Worm (Caenorhabditis elegans) whole organism, L3 larva: ENCODE data around the gene arrd-10.

ENCODE experiments used
- R02D3.7 ChIP-seq: fragments of 150-350 bp; optimal IDR thresholded peaks from 2 replicates; lab custom pipeline; 2014; ENCODE audit warnings: missing biosample characterization, missing genetic modification characterization
- ZK546.5 ChIP-seq: sonication (generic microtip); optimal IDR thresholded peaks from 2 replicates; lab custom pipeline; 2017; ENCODE audit warnings: missing biosample characterization, missing genetic modification characterization
- aly-2 ChIP-seq: fragments of 150-350 bp; optimal IDR thresholded peaks from 2 replicates; lab custom pipeline; 2014; ENCODE audit warnings: missing biosample characterization, missing genetic modification characterization
- ama-1 ChIP-seq: fragments of 150-350 bp; optimal IDR thresholded peaks from 2 replicates; lab custom pipeline; 2018
- ceh-28 ChIP-seq: fragments of 150-350 bp; optimal IDR thresholded peaks from 2 replicates; lab custom pipeline; 2014; ENCODE audit warnings: missing biosample characterization, missing genetic modification reagents, missing genetic modification characterization
- ceh-82 ChIP-seq: fragments of 150-350 bp; optimal IDR thresholded peaks from 2 replicates; lab custom pipeline; 2014; ENCODE audit warnings: missing biosample characterization, missing genetic modification characterization
- ceh-9 ChIP-seq: sonication (generic microtip); optimal IDR thresholded peaks from 2 replicates; lab custom pipeline; 2018; ENCODE audit warnings: missing biosample characterization, missing genetic modification characterization
- daf-12 ChIP-seq: fragments of 150-350 bp; optimal IDR thresholded peaks from 2 replicates; lab custom pipeline; 2014; ENCODE audit warnings: missing biosample characterization, missing genetic modification reagents, missing genetic modification characterization
- egl-27 ChIP-seq: sonication (generic microtip); optimal IDR thresholded peaks from 4 replicates; lab custom pipeline; 2017; ENCODE audit warnings: missing biosample characterization, missing genetic modification reagents, missing genetic modification characterization
- elt-1 ChIP-seq: fragments of 150-350 bp; optimal IDR thresholded peaks from 2 replicates; lab custom pipeline; 2014; ENCODE audit warnings: missing biosample characterization, missing genetic modification characterization
- elt-3 ChIP-seq, 3 experiments: fragments of 150-350 bp in 1 of 3; sonication (generic microtip) in 2 of 3; optimal IDR thresholded peaks; 2 replicates in 2 of 3; 4 replicates in 1 of 3; lab custom pipeline; 2014 to 2017; ENCODE audit warnings: missing biosample characterization in 3 of 3, missing genetic modification characterization in 3 of 3
- fkh-10 ChIP-seq: sonication (generic microtip); optimal IDR thresholded peaks from 2 replicates; lab custom pipeline; 2017; ENCODE audit warnings: missing biosample characterization, missing genetic modification reagents, missing genetic modification characterization
- fkh-2 ChIP-seq: fragments of 150-350 bp; optimal IDR thresholded peaks from 2 replicates; lab custom pipeline; 2014; ENCODE audit warnings: missing biosample characterization, missing genetic modification reagents, missing genetic modification characterization
- hmg-11 ChIP-seq: sonication (generic microtip); optimal IDR thresholded peaks from 2 replicates; lab custom pipeline; 2016; ENCODE audit warnings: missing genetic modification characterization, missing compliant biosample characterization
- lin-15B ChIP-seq: fragments of 150-350 bp; optimal IDR thresholded peaks from 2 replicates; lab custom pipeline; 2014; ENCODE audit warnings: missing biosample characterization, missing genetic modification characterization
- mdl-1 ChIP-seq: fragments of 150-350 bp; optimal IDR thresholded peaks from 2 replicates; lab custom pipeline; 2014; ENCODE audit warnings: missing biosample characterization, missing genetic modification characterization
- mml-1 ChIP-seq: fragments of 150-350 bp; sonication (generic microtip); optimal IDR thresholded peaks from 3 replicates; lab custom pipeline; 2014; ENCODE audit warnings: missing biosample characterization, missing genetic modification characterization
- nfya-1 ChIP-seq: sonication (generic microtip); optimal IDR thresholded peaks from 2 replicates; lab custom pipeline; 2017; ENCODE audit warnings: missing genetic modification characterization, mild to moderate bottlenecking, missing compliant biosample characterization, antibody characterized with exemption, moderate library complexity; ENCODE audit not compliant: insufficient read depth
- nhr-11 ChIP-seq: fragments of 150-350 bp; optimal IDR thresholded peaks from 2 replicates; lab custom pipeline; 2014; ENCODE audit warnings: missing biosample characterization, missing genetic modification characterization
- nhr-12 ChIP-seq: fragments of 150-350 bp; optimal IDR thresholded peaks from 2 replicates; lab custom pipeline; 2014; ENCODE audit warnings: missing biosample characterization, missing genetic modification characterization
- nhr-23 ChIP-seq: fragments of 150-350 bp; optimal IDR thresholded peaks from 2 replicates; lab custom pipeline; 2014; ENCODE audit warnings: missing biosample characterization, missing genetic modification reagents, missing genetic modification characterization
- nhr-25 ChIP-seq: sonication (generic microtip); optimal IDR thresholded peaks from 2 replicates; lab custom pipeline; 2017; ENCODE audit warnings: missing biosample characterization, missing genetic modification characterization
- nhr-28 ChIP-seq: fragments of 150-350 bp; optimal IDR thresholded peaks from 2 replicates; lab custom pipeline; 2014; ENCODE audit warnings: missing biosample characterization, missing genetic modification characterization
- nhr-43 ChIP-seq: sonication (generic microtip); optimal IDR thresholded peaks from 2 replicates; lab custom pipeline; 2016; ENCODE audit warnings: mild to moderate bottlenecking, missing genetic modification characterization, missing compliant biosample characterization; ENCODE audit not compliant: poor library complexity, severe bottlenecking
- nhr-67 ChIP-seq: fragments of 150-350 bp; optimal IDR thresholded peaks from 2 replicates; lab custom pipeline; 2014; ENCODE audit warnings: missing biosample characterization, missing genetic modification characterization
- nhr-76 ChIP-seq: fragments of 150-350 bp; sonication (generic microtip); optimal IDR thresholded peaks from 5 replicates; lab custom pipeline; 2014; ENCODE audit warnings: missing biosample characterization, missing genetic modification characterization
- nhr-77 ChIP-seq: fragments of 150-350 bp; optimal IDR thresholded peaks from 2 replicates; lab custom pipeline; 2014; ENCODE audit warnings: missing biosample characterization, missing genetic modification characterization
- pha-4 ChIP-seq: fragments of 150-350 bp; optimal IDR thresholded peaks from 2 replicates; lab custom pipeline; 2014; ENCODE audit warnings: missing biosample characterization, missing genetic modification reagents, missing genetic modification characterization
- pqm-1 ChIP-seq: fragments of 150-350 bp; optimal IDR thresholded peaks from 2 replicates; lab custom pipeline; 2017; ENCODE audit warnings: missing biosample characterization, missing genetic modification characterization, inconsistent platforms
- sea-2 ChIP-seq: fragments of 150-350 bp; sonication (generic microtip); optimal IDR thresholded peaks from 4 replicates; lab custom pipeline; 2014; ENCODE audit warnings: missing biosample characterization, missing genetic modification reagents, missing genetic modification characterization
- snpc-4 ChIP-seq: fragments of 150-350 bp; optimal IDR thresholded peaks from 2 replicates; lab custom pipeline; 2014; ENCODE audit warnings: missing biosample characterization, missing genetic modification characterization
- unc-62 ChIP-seq: fragments of 150-350 bp; sonication (generic microtip); optimal IDR thresholded peaks from 4 replicates; lab custom pipeline; 2014; ENCODE audit warnings: missing biosample characterization, missing genetic modification reagents, missing genetic modification characterization
- ztf-11 ChIP-seq: fragments of 150-350 bp; optimal IDR thresholded peaks from 2 replicates; lab custom pipeline; 2014; ENCODE audit warnings: missing biosample characterization, missing genetic modification characterization
- ztf-4 ChIP-seq: fragments of 150-350 bp; optimal IDR thresholded peaks from 2 replicates; lab custom pipeline; 2014; ENCODE audit warnings: missing biosample characterization, missing genetic modification characterization

Gene arrd-10

DNA sequence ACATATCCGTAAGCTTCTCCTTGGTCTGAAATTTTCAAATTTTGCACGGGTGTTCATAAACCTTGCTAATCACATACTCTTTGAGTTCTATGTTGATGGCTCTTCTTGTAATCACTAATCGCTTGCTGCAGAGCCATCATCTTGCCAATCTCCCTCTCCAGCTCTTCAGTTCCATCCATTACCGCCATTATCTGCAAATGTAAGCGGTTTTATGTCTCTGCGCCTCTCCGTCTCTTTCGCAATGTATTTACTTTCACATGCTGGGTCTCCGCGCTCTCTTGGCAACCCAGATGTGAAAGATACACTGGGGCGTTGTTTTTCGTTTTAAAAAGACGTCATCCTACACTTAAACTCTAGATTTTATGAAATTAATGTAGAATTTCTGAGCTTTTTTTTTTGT is 13.4 kb downstream of the arrd-10 start (continued):
- TF ChIP-seq nhr-25 (tag; lab: Kevin White, UChicago), result no peak
- no peak for TF ChIP-seq sea-2 (GFP tag; lab: Kevin White, UChicago)
- no peak for TF ChIP-seq ceh-9 (tag; lab: Kevin White, UChicago)
- no peak for TF ChIP-seq hmg-11
- TF ChIP-seq aly-2 (tag; lab: Kevin White, UChicago), result no peak
- no peak for TF ChIP-seq fkh-10 (GFP tag; lab: Kevin White, UChicago)
- no peak for TF ChIP-seq unc-62 (GFP tag; lab: Kevin White, UChicago)

- TF ChIP-seq elt-3 (tag; optimal IDR thresholded peaks at IDR 0.05; lab: Kevin White, UChicago) (no peak), pha-4 (no peak), nhr-28 (no peak), mml-1 (tag; lab: Kevin White, UChicago) (no peak), daf-12 (tag; lab: Kevin White, UChicago) (no peak), ztf-4 (tag; lab: Kevin White, UChicago) (no peak), ztf-11 (tag; lab: Kevin White, UChicago) (no peak), pqm-1 (tag; lab: Kevin White, UChicago) (no peak), nhr-23 (tag; lab: Kevin White, UChicago) (no peak)
- TF ChIP-seq, all 47 proteins: peak for 0
These were observed 14.8 kb downstream of the arrd-10 start, which contains the start of the genes Y38F1A.1 and Y38F1A.2 for ce11 chrII:12954670-12955069. TSS of gene Y38F1A.1 (minus strand) at chrII:12954770. TSS of gene Y38F1A.2 (plus strand) at chrII:12954958.

- TF ChIP-seq snpc-4 (tag; lab: Kevin White, UChicago) (no peak), nhr-76 (tag; lab: Kevin White, UChicago) (no peak), mdl-1 (tag; lab: Kevin White, UChicago) (no peak), fkh-2 (tag; lab: Kevin White, UChicago) (no peak), nhr-77 (tag; lab: Kevin White, UChicago) (no peak), nhr-67 (no peak), R02D3.7 (tag; lab: Kevin White, UChicago) (no peak), nhr-23 (tag; lab: Kevin White, UChicago) (peak; percentile 39), ama-1 (lab: Kevin White, UChicago) (peak; percentile 31), nhr-12 (tag; lab: Kevin White, UChicago) (no peak), nhr-11 (tag; lab: Kevin White, UChicago) (no peak), ceh-82 (tag; lab: Kevin White, UChicago) (no peak), sea-2 (GFP tag; lab: Kevin White, UChicago) (no peak), egl-27 (tag; lab: Kevin White, UChicago) (no peak), nfya-1 (tag; lab: Kevin White, UChicago) (no peak), ceh-28 (no peak), ztf-11 (tag; lab: Kevin White, UChicago) (no peak)
These were observed 20.3 kb downstream of the arrd-10 start for ce11 chrII:12960206-12960605.

ce11 chrII:12961293-12961692 is 21.4 kb downstream of the arrd-10 start:
- TF ChIP-seq nhr-43 (tag; lab: Kevin White, UChicago), result peak; percentile 56
- TF ChIP-seq lin-15B, result no peak
- peak; percentile 58 for TF ChIP-seq nhr-25 (tag; lab: Kevin White, UChicago)
- peak; percentile 4 for TF ChIP-seq nhr-23 (tag; lab: Kevin White, UChicago)

ce11 chrII:12961743-12962142 is 21.8 kb downstream of the arrd-10 start:
- TF ChIP-seq ZK546.5 (tag; lab: Kevin White, UChicago), result no peak
- no peak for TF ChIP-seq nhr-76 (tag; lab: Kevin White, UChicago)
- no peak for TF ChIP-seq nhr-12 (tag; lab: Kevin White, UChicago)
- TF ChIP-seq ztf-11 (tag; lab: Kevin White, UChicago), result no peak
- TF ChIP-seq, all 47 proteins: peak for 0

DNA sequence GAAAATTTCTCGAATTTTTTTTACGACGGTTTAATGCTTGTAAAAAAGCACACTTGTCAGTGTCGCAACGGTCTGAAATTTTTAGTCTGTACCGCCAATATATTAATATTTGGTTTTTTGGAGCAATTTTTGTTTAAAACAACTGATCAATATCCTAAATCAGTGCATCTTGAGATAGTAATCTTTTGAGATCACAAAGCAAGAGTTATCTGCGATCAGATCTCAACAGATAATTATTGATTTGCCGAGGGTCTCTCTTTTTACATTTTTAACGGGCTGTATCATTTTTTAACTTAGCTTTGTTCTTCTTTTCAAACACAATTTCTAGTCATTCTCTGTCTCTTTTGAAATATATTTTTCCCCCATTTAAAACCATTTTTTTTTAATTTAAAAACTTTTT is 25.2 kb downstream of the arrd-10 start:
- TF ChIP-seq ZK546.5 (tag; lab: Kevin White, UChicago) (no peak), elt-1 (tag; lab: Kevin White, UChicago) (peak; percentile 87)
